Fruit fly (Drosophila melanogaster) whole organism, prepupa: ENCODE data around the gene CG7497.

Experiments
- Blimp-1 ChIP-seq: fragments of 200-800 bp; sonication (Bioruptor generic); optimal IDR thresholded peaks from 3 replicates; lab custom pipeline; 2017; ENCODE audit warnings: missing biosample characterization, missing genetic modification characterization, mild to moderate bottlenecking, moderate library complexity, missing genetic modification reagents
- CG10631 ChIP-seq: fragments of 200-800 bp; sonication (Bioruptor generic); optimal IDR thresholded peaks from 2 replicates; lab custom pipeline; 2016; ENCODE audit warnings: missing biosample characterization, missing genetic modification characterization
- CG11294 ChIP-seq: fragments of 200-800 bp; sonication (Bioruptor generic); IDR thresholded peaks from 2 replicates; pipeline ENCODE4 v1.3.6; 2022; ENCODE audit warnings: missing biosample characterization, missing genetic modification characterization
- CG11762 ChIP-seq: fragments of 200-800 bp; sonication (Bioruptor generic); optimal IDR thresholded peaks from 3 replicates; lab custom pipeline; 2016; ENCODE audit warnings: missing biosample characterization, missing genetic modification characterization; ENCODE audit not compliant: insufficient read depth
- CG11902 ChIP-seq: fragments of 200-800 bp; sonication (Bioruptor generic); optimal IDR thresholded peaks from 3 replicates; lab custom pipeline; 2016; ENCODE audit warnings: missing biosample characterization, missing genetic modification characterization
- CG1621 ChIP-seq: fragments of 200-800 bp; sonication (Bioruptor generic); optimal IDR thresholded peaks from 3 replicates; lab custom pipeline; 2018; ENCODE audit warnings: missing biosample characterization, mild to moderate bottlenecking, missing genetic modification characterization
- CG16779 ChIP-seq: fragments of 200-800 bp; sonication (Bioruptor generic); optimal IDR thresholded peaks from 3 replicates; lab custom pipeline; 2017; ENCODE audit warnings: missing biosample characterization, mild to moderate bottlenecking, missing genetic modification characterization
- CG3032 ChIP-seq: fragments of 200-800 bp; optimal IDR thresholded peaks from 2 replicates; lab custom pipeline; 2019; ENCODE audit warnings: missing biosample characterization, mild to moderate bottlenecking, missing genetic modification characterization, moderate library complexity
- CG31627 ChIP-seq: fragments of 200-800 bp; sonication (Bioruptor generic); optimal IDR thresholded peaks from 3 replicates; lab custom pipeline; 2016; ENCODE audit warnings: missing biosample characterization, missing genetic modification characterization
- CG32006 ChIP-seq: fragments of 200-800 bp; sonication (Bioruptor generic); optimal IDR thresholded peaks from 3 replicates; lab custom pipeline; 2017; ENCODE audit warnings: missing biosample characterization, mild to moderate bottlenecking, missing genetic modification characterization
- CG34406 ChIP-seq: fragments of 200-800 bp; sonication (Bioruptor generic); optimal IDR thresholded peaks from 3 replicates; lab custom pipeline; 2016; ENCODE audit warnings: missing biosample characterization, missing genetic modification characterization
- CG3919 ChIP-seq: fragments of 200-800 bp; sonication (Bioruptor generic); optimal IDR thresholded peaks from 3 replicates; lab custom pipeline; 2016; ENCODE audit warnings: missing biosample characterization, missing genetic modification characterization
- CG4318 ChIP-seq: fragments of 200-800 bp; sonication (Bioruptor generic); optimal IDR thresholded peaks from 3 replicates; lab custom pipeline; 2017; ENCODE audit warnings: missing biosample characterization, mild to moderate bottlenecking, missing genetic modification characterization
- CG6163 ChIP-seq: fragments of 200-800 bp; sonication (Bioruptor generic); IDR thresholded peaks from 3 replicates; pipeline ENCODE4 v1.3.6; 2022; ENCODE audit warnings: missing biosample characterization, missing genetic modification characterization
- CG6276 ChIP-seq: fragments of 200-800 bp; sonication (Bioruptor generic); optimal IDR thresholded peaks from 2 replicates; lab custom pipeline; 2017; ENCODE audit warnings: missing biosample characterization, mild to moderate bottlenecking, missing genetic modification characterization
- CG6792 ChIP-seq: fragments of 200-800 bp; sonication (Bioruptor generic); optimal IDR thresholded peaks from 3 replicates; lab custom pipeline; 2016; ENCODE audit warnings: missing biosample characterization, missing genetic modification characterization
- CG6854 ChIP-seq: fragments of 200-800 bp; sonication (Bioruptor generic); optimal IDR thresholded peaks from 2 replicates; lab custom pipeline; 2017; ENCODE audit warnings: missing biosample characterization, mild to moderate bottlenecking, missing genetic modification characterization
- CG9139 ChIP-seq: fragments of 200-800 bp; sonication (Bioruptor generic); optimal IDR thresholded peaks from 3 replicates; lab custom pipeline; 2017; ENCODE audit warnings: missing biosample characterization, mild to moderate bottlenecking, missing genetic modification characterization
- Eip78C ChIP-seq: fragments of 200-800 bp; sonication (Bioruptor generic); peaks from one replicate; lab custom pipeline; 2016; ENCODE audit warnings: missing biosample characterization, missing genetic modification characterization
- Eip93F ChIP-seq: fragments of 200-800 bp; sonication (Bioruptor generic); optimal IDR thresholded peaks from 2 replicates; lab custom pipeline; 2016; ENCODE audit warnings: missing biosample characterization, mild to moderate bottlenecking, missing genetic modification characterization
- Ets21C ChIP-seq: fragments of 200-800 bp; sonication (Bioruptor generic); optimal IDR thresholded peaks from 3 replicates; lab custom pipeline; 2016; ENCODE audit warnings: missing biosample characterization, missing genetic modification characterization
- Ets96B ChIP-seq: fragments of 200-800 bp; optimal IDR thresholded peaks from 2 replicates; lab custom pipeline; 2019; ENCODE audit warnings: missing biosample characterization, mild to moderate bottlenecking, missing genetic modification characterization, moderate library complexity
- Gug ChIP-seq: fragments of 200-800 bp; sonication (Bioruptor generic); IDR thresholded peaks from 2 replicates; pipeline ENCODE4 v1.3.6; 2022; ENCODE audit warnings: missing biosample characterization, missing genetic modification characterization
- Hr38 ChIP-seq: sonication (Bioruptor generic); optimal IDR thresholded peaks from 2 replicates; lab custom pipeline; 2016; ENCODE audit warnings: missing biosample characterization, missing genetic modification characterization
- Hr39 ChIP-seq: fragments of 200-800 bp; sonication (Bioruptor generic); optimal IDR thresholded peaks from 2 replicates; lab custom pipeline; 2016; ENCODE audit warnings: missing biosample characterization, missing genetic modification characterization
- Hr4 ChIP-seq: fragments of 200-800 bp; sonication (Bioruptor generic); optimal IDR thresholded peaks from 3 replicates; lab custom pipeline; 2016; ENCODE audit warnings: missing biosample characterization, missing genetic modification characterization
- Lpt ChIP-seq: fragments of 200-800 bp; sonication (Bioruptor generic); optimal IDR thresholded peaks from 3 replicates; lab custom pipeline; 2016; ENCODE audit warnings: missing biosample characterization, missing genetic modification characterization
- Met ChIP-seq: fragments of 200-800 bp; sonication (Bioruptor generic); optimal IDR thresholded peaks from 3 replicates; lab custom pipeline; 2016; ENCODE audit warnings: missing biosample characterization, missing genetic modification characterization
- OdsH ChIP-seq: fragments of 200-800 bp; sonication (Bioruptor generic); optimal IDR thresholded peaks from 3 replicates; lab custom pipeline; 2016; ENCODE audit warnings: missing biosample characterization, missing genetic modification characterization
- Smox ChIP-seq: fragments of 200-800 bp; sonication (Bioruptor generic); optimal IDR thresholded peaks from 3 replicates; lab custom pipeline; 2016; ENCODE audit warnings: missing biosample characterization, missing genetic modification characterization
- Sox102F ChIP-seq: fragments of 200-800 bp; sonication (Bioruptor generic); optimal IDR thresholded peaks from 2 replicates; lab custom pipeline; 2016; ENCODE audit warnings: missing biosample characterization, mild to moderate bottlenecking, missing genetic modification characterization
- Sox14 ChIP-seq: fragments of 200-800 bp; sonication (Bioruptor generic); optimal IDR thresholded peaks from 3 replicates; lab custom pipeline; 2016; ENCODE audit warnings: missing biosample characterization, missing genetic modification characterization
- acj6 ChIP-seq: fragments of 200-800 bp; sonication (Bioruptor generic); optimal IDR thresholded peaks from 3 replicates; lab custom pipeline; 2016; ENCODE audit warnings: missing biosample characterization, missing genetic modification characterization
- cyc ChIP-seq: fragments of 200-800 bp; sonication (Bioruptor generic); optimal IDR thresholded peaks from 3 replicates; lab custom pipeline; 2016; ENCODE audit warnings: missing biosample characterization, missing genetic modification characterization
- dsx ChIP-seq: fragments of 200-800 bp; optimal IDR thresholded peaks from 3 replicates; lab custom pipeline; 2019; ENCODE audit warnings: missing biosample characterization, mild to moderate bottlenecking, missing genetic modification characterization, moderate library complexity; ENCODE audit not compliant: poor library complexity, severe bottlenecking
- eg ChIP-seq: fragments of 200-800 bp; sonication (Bioruptor generic); IDR thresholded peaks from 3 replicates; pipeline ENCODE4 v1.3.6; 2022; ENCODE audit warnings: missing biosample characterization, missing genetic modification characterization
- esn ChIP-seq: fragments of 200-800 bp; sonication (Bioruptor generic); optimal IDR thresholded peaks from 2 replicates; lab custom pipeline; 2016; ENCODE audit warnings: missing biosample characterization, mild to moderate bottlenecking, missing genetic modification characterization, moderate library complexity
- fd59A ChIP-seq: fragments of 200-800 bp; sonication (Bioruptor generic); optimal IDR thresholded peaks from 2 replicates; lab custom pipeline; 2017; ENCODE audit warnings: missing biosample characterization, mild to moderate bottlenecking, missing genetic modification characterization, missing genetic modification reagents
- fd85E ChIP-seq: fragments of 200-800 bp; sonication (Bioruptor generic); optimal IDR thresholded peaks from 3 replicates; lab custom pipeline; 2016; ENCODE audit warnings: missing biosample characterization, missing genetic modification characterization
- fkh ChIP-seq: fragments of 200-800 bp; sonication (Bioruptor generic); optimal IDR thresholded peaks from 3 replicates; lab custom pipeline; 2017; ENCODE audit warnings: missing biosample characterization, mild to moderate bottlenecking, missing genetic modification characterization, moderate library complexity
- net ChIP-seq: fragments of 200-800 bp; sonication (Bioruptor generic); optimal IDR thresholded peaks from 3 replicates; lab custom pipeline; 2016; ENCODE audit warnings: missing biosample characterization, missing genetic modification characterization
- pdm3 ChIP-seq: fragments of 200-800 bp; sonication (Bioruptor generic); optimal IDR thresholded peaks from 3 replicates; lab custom pipeline; 2016; ENCODE audit warnings: missing biosample characterization, missing genetic modification characterization
- spab ChIP-seq: fragments of 200-800 bp; sonication (Bioruptor generic); optimal IDR thresholded peaks from 2 replicates; lab custom pipeline; 2017; ENCODE audit warnings: missing biosample characterization, mild to moderate bottlenecking, missing genetic modification characterization, missing genetic modification reagents
- ss ChIP-seq, 2 experiments: fragments of 200-800 bp; sonication (Bioruptor generic); optimal IDR thresholded peaks; 2 replicates in 1 of 2; 3 replicates in 1 of 2; lab custom pipeline; 2017 to 2018; ENCODE audit warnings: mild to moderate bottlenecking in 2 of 2, missing biosample characterization in 2 of 2, missing genetic modification characterization in 2 of 2, moderate library complexity in 1 of 2
- svp ChIP-seq: fragments of 200-800 bp; sonication (Bioruptor generic); peaks from one replicate; lab custom pipeline; 2016; ENCODE audit warnings: missing biosample characterization, missing genetic modification characterization
- topi ChIP-seq: fragments of 200-800 bp; sonication (Bioruptor generic); optimal IDR thresholded peaks from 3 replicates; lab custom pipeline; 2016; ENCODE audit warnings: missing biosample characterization, missing genetic modification characterization

The CG7497 gene

DNA sequence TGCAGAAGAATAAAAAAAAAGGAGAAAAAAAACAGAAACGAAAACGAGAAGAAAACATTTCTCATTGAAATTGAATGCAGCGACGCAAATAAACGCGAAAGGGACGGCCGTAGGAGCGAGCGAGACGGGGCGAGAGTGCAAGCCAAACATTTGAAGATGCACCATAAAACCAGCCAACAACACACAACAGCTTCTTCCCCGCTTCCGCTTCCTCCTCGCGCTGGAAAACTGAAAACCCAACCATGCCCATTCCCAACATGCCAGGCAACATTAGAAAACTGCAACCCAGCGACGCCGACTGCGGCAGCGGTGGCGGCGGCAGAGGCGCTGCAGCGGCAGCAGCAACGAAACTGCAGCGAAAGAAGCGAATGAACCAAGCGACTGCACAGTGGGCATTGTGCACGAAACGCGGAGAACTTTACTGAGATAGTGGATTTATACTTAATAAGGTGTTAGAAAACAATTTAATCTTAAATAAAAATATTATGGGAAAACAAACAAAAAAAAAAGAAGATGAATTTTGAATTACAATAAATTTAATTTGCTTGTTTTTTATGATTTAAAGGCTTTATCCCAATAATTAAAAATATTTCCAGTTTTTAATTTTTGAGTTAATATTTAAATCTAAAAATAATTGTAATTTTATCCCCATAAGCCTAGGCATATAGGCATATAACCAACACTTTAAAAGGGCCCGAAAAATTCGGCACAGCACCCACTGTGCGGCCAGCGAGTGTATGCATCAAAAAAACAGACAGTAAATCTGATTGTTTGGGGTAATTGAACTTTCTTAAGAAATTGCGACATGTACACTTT lies 22.1 kb upstream of the CG7497 start (continued):
- TF ChIP-seq pdm3 (GFP tag; lab: Kevin White, UChicago) (peak; percentile 89), Ets21C (GFP tag; lab: Kevin White, UChicago) (peak; percentile 85), Hr38 (GFP tag; lab: Kevin White, UChicago) (no peak), CG4318 (GFP tag; lab: Kevin White, UChicago) (peak; percentile 99), net (GFP tag; lab: Kevin White, UChicago) (peak; percentile 94), Smox (peak; percentile 96), fkh (no peak), CG6163 (GFP tag; lab: Robert Waterston, UW) (peak; percentile 80; the same call in 2 of the 3 replicates), CG11762 (GFP tag; lab: Kevin White, UChicago) (peak; percentile 90), Lpt (GFP tag; lab: Kevin White, UChicago) (peak; percentile 91), Blimp-1 (GFP tag; lab: Kevin White, UChicago) (peak; percentile 89), CG11902 (peak; percentile 79), CG6854 (GFP tag; lab: Kevin White, UChicago) (peak; percentile 78), CG1621 (no peak), Gug (GFP tag; lab: Robert Waterston, UW) (peak; percentile 87), fd85E (GFP tag; lab: Kevin White, UChicago) (peak; percentile 23), CG9139 (peak; percentile 41), Met (GFP tag; lab: Kevin White, UChicago) (peak; percentile 93), Eip93F (GFP tag; lab: Kevin White, UChicago) (peak; percentile 91), fd59A (peak; percentile 69), esn (GFP tag; lab: Kevin White, UChicago) (peak; percentile 96), spab (GFP tag; lab: Kevin White, UChicago) (peak; percentile 69), topi (GFP tag; lab: Kevin White, UChicago) (peak; percentile 94)
- TF ChIP-seq, all 60 proteins: peak for 57

DNA sequence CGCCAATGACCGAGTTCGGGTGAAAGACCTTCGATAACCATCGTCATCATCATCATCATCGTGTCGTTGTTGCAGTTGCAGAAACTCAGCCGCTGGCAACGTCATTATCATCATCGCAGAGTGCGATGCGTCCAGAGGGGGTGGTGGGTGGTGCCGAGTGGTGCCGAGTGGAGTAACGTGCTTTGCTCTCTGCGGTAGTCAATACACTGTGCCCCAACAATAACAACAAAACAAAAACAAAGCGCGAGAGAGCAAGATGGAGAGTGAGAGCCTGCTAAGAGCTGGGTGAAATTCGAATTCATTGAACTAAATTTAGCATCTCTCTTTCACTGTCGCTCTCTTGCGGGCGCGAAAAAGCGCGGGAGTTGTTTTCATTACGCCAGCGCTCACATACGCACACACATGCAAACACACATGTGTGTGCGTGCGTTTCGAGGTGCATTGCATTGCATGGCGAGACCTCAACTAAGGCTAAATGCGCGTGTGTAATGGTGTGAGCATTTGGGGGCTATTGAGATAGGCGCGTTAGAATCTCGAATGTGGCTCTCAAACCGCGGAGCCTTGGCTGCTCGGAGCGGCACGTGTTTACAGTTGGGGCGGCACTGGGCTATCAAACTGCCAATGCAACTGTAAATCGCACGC lies 21.3 kb upstream of the CG7497 start:
- TF ChIP-seq CG6276 (GFP tag; lab: Kevin White, UChicago) (no peak), dsx (GFP tag; lab: Kevin White, UChicago) (peak; percentile 35), Eip78C (peak; percentile 17), Ets96B (peak; percentile 29), Gug (GFP tag; lab: Robert Waterston, UW) (no peak), CG6854 (GFP tag; lab: Kevin White, UChicago) (peak; percentile 40), Sox14 (GFP tag; lab: Kevin White, UChicago) (peak; percentile 23), CG1621 (peak; percentile 3), Hr4 (no peak), CG10631 (GFP tag; lab: Kevin White, UChicago) (no peak), cyc (GFP tag; lab: Kevin White, UChicago) (no peak), CG34406 (GFP tag; lab: Kevin White, UChicago) (no peak), OdsH (no peak), svp (GFP tag; lab: Kevin White, UChicago) (peak; percentile 59), CG6792 (no peak), CG11762 (GFP tag; lab: Kevin White, UChicago) (no peak), CG11294 (no peak), Sox102F (GFP tag; lab: Kevin White, UChicago) (peak; percentile 15), CG3919 (no peak), ss (GFP tag; optimal IDR thresholded peaks at IDR 0.05; lab: Kevin White, UChicago) (peak; percentile 51 to 63), topi (GFP tag; lab: Kevin White, UChicago) (no peak), CG3032 (no peak), esn (GFP tag; lab: Kevin White, UChicago) (no peak), Eip93F (GFP tag; lab: Kevin White, UChicago) (no peak), Blimp-1 (GFP tag; lab: Kevin White, UChicago) (no peak), Lpt (GFP tag; lab: Kevin White, UChicago) (peak; percentile 5), CG31627 (GFP tag; lab: Kevin White, UChicago) (no peak), CG16779 (tag; lab: Kevin White, UChicago) (peak; percentile 40), Hr39 (no peak), acj6 (GFP tag; lab: Kevin White, UChicago) (no peak), CG32006 (no peak), net (GFP tag; lab: Kevin White, UChicago) (no peak), Met (GFP tag; lab: Kevin White, UChicago) (peak; percentile 39), eg (GFP tag; lab: Robert Waterston, UW) (peak; percentile 50; the same call in 1 of the 3 replicates), fd59A (no peak)
